Worm (Caenorhabditis elegans): ENCODE results near the gene F53F4.17.

- no peak for TF ChIP-seq him-1 (tag; optimal IDR thresholded peaks at IDR 0.05)
- TF ChIP-seq dao-5 (tag; optimal IDR thresholded peaks at IDR 0.05): no peak
These were observed 16.2 kb upstream of the F53F4.17 start, which contains the start of gene C50B8.4 for ce11 chrV:13571714-13572258.
